Worm (Caenorhabditis elegans) whole organism, L4/young adult: ENCODE data around the gene F20D6.10.

Experiments
- W03F9.2 ChIP-seq: fragments of 150-350 bp; optimal IDR thresholded peaks from 2 replicates; lab custom pipeline; 2014; ENCODE audit warnings: missing biosample characterization, missing genetic modification characterization
- dao-5 ChIP-seq: sonication (generic microtip); optimal IDR thresholded peaks from 2 replicates; lab custom pipeline; 2016; ENCODE audit warnings: missing genotype, missing genetic modification characterization, moderate library complexity, missing compliant biosample characterization
- him-1 ChIP-seq: sonication (generic microtip); optimal IDR thresholded peaks from 2 replicates; lab custom pipeline; 2016; ENCODE audit warnings: missing genotype, missing genetic modification reagents, missing genetic modification characterization, missing compliant biosample characterization

DNA sequence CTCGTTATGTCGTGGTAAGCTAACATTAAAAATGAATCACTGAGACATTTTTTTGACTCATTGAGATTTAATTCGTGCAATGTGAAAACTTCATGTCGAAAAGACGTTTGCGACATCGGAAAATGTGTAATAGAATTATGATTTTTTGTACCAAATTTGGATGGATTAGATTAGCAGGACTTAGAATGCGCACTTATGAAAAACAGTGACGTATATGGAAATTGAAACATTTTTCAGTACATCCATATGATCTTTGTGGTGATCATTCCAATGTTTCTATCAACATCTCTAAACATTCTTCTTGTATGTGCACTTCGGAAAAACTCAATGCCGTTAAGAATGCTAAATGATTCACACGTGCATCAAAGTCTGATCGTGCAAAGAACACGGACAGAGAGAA, 51.2 kb downstream of the F20D6.10 start:
- no peak for TF ChIP-seq W03F9.2 (tag; lab: Kevin White, UChicago)
- TF ChIP-seq him-1 (tag; lab: Kevin White, UChicago), result no peak
- no peak for TF ChIP-seq dao-5
